Worm (Caenorhabditis elegans): ENCODE results near the gene T27E7.4.

T27E7.4 gene

DNA sequence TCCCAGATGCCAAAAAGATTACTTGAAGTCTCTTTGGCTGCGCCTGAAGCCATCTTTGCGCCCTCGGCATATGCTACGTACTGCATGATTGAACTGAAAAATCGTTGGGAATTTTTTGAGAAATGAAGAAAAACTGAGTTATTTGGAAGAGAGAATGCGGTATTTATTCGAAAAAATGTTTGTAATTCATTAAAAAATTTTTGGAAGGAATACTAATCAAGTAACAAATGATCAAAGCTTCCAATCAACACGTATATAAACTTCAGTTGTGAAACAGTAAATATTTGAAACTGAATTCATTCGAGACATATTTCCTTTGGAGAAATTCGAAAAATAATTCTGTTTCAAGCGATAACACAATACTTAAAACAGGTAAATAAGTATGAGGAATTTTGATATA lies 7.7 kb upstream of the T27E7.4 start, which contains the start of gene pals-29:
Gene pals-29 (minus strand): TSS at position 101 of the 400 bp plus-strand sequence.
- TF ChIP-seq R02D3.7 (tag; optimal IDR thresholded peaks at IDR 0.05) (no peak), egl-27 (tag; optimal IDR thresholded peaks at IDR 0.05) (no peak), eor-1 (tag; optimal IDR thresholded peaks at IDR 0.05) (no peak), ceh-82 (tag; optimal IDR thresholded peaks at IDR 0.05) (no peak), nhr-76 (tag; optimal IDR thresholded peaks at IDR 0.05) (no peak), nhr-11 (tag; optimal IDR thresholded peaks at IDR 0.05) (no peak), elt-2 (tag; optimal IDR thresholded peaks at IDR 0.05) (no peak), daf-12 (tag; optimal IDR thresholded peaks at IDR 0.05) (no peak), nhr-237 (tag; optimal IDR thresholded peaks at IDR 0.05) (no peak)

DNA sequence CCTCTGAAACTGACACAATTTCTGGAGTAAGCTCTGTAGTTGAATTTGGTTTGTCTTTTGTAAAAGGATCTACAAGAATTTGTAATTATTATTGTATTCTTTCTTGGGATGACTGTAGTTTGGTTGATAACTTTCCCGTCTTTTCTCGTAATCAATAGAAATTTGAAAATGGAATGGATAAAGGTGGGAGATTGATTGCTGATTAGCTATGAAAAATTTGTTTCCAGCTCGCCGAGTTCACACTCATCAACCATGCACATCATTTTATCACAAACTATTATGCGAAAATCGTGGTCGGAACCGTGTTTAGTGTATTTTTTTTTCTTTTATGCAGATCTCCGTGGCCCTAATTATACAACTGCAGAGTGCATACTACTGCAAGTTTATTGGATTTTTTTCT lies 2.0 kb upstream of the T27E7.4 start, which contains the start of gene T27E7.5:
Gene T27E7.5 (plus strand): TSS at position 253 of the 400 bp plus-strand sequence.
- TF ChIP-seq ZK546.5 (tag; optimal IDR thresholded peaks at IDR 0.05): no peak
- no peak for TF ChIP-seq nhr-67 (tag; optimal IDR thresholded peaks at IDR 0.05)
- TF ChIP-seq lin-39 (tag; optimal IDR thresholded peaks at IDR 0.05): no peak
- TF ChIP-seq nhr-77 (tag; optimal IDR thresholded peaks at IDR 0.05): no peak
- no peak for TF ChIP-seq mdl-1 (tag; optimal IDR thresholded peaks at IDR 0.05)
- no peak for TF ChIP-seq ceh-28 (tag; optimal IDR thresholded peaks at IDR 0.05)
- TF ChIP-seq pha-4 (tag; optimal IDR thresholded peaks at IDR 0.05): no peak
- TF ChIP-seq egl-5 (tag; optimal IDR thresholded peaks at IDR 0.05): no peak
- no peak for TF ChIP-seq daf-12 (tag; optimal IDR thresholded peaks at IDR 0.05)
- TF ChIP-seq eor-1 (tag; optimal IDR thresholded peaks at IDR 0.05): no peak
- TF ChIP-seq fos-1 (tag; optimal IDR thresholded peaks at IDR 0.05): no peak
- no peak for TF ChIP-seq aly-2 (tag; optimal IDR thresholded peaks at IDR 0.05)
- no peak for TF ChIP-seq elt-3 (tag; optimal IDR thresholded peaks at IDR 0.05)
- no peak for TF ChIP-seq ceh-82 (tag; optimal IDR thresholded peaks at IDR 0.05)
- TF ChIP-seq nhr-237 (tag; optimal IDR thresholded peaks at IDR 0.05): no peak
- no peak for TF ChIP-seq mml-1 (tag; optimal IDR thresholded peaks at IDR 0.05)

DNA sequence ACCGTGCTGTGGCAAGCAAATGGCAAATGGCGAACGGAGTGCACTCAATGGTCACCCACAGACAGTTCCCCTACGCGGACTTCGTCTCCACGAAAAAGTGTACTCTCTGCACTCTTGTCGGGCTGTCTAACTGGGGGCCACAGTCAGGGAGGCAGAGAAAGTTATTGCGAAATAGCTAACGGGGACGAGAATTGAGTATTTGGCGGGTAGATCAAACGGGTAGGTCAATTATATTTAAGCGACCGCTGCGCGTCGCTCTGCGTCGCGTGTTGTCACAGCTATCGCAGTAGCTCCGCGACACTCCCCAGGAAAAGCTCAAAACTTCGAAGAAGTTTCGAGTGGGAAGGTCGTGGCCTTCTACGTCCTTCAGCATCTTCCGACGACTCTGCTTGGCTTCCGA lies 2.5 kb downstream of the T27E7.4 start:
- no peak for TF ChIP-seq fkh-10 (GFP tag; optimal IDR thresholded peaks at IDR 0.05)
- no peak for TF ChIP-seq nhr-237 (tag; optimal IDR thresholded peaks at IDR 0.05)
- TF ChIP-seq nfya-1 (tag; optimal IDR thresholded peaks at IDR 0.05; ENCODE audit: insufficient read depth): no peak
- TF ChIP-seq ceh-82 (tag; optimal IDR thresholded peaks at IDR 0.05): no peak
- no peak for TF ChIP-seq ztf-11 (tag; optimal IDR thresholded peaks at IDR 0.05)
- TF ChIP-seq ceh-16 (tag; optimal IDR thresholded peaks at IDR 0.05): no peak
- no peak for TF ChIP-seq snpc-4 (tag; optimal IDR thresholded peaks at IDR 0.05)
- TF ChIP-seq nhr-12 (tag; optimal IDR thresholded peaks at IDR 0.05): no peak
- TF ChIP-seq unc-39 (tag; optimal IDR thresholded peaks at IDR 0.05): no peak
- no peak for TF ChIP-seq nhr-23 (tag; optimal IDR thresholded peaks at IDR 0.05)
- no peak for TF ChIP-seq fkh-2 (tag; optimal IDR thresholded peaks at IDR 0.05)
- TF ChIP-seq nhr-67 (tag; optimal IDR thresholded peaks at IDR 0.05): no peak
- no peak for TF ChIP-seq aly-2 (tag; optimal IDR thresholded peaks at IDR 0.05)
- no peak for TF ChIP-seq zag-1 (tag; optimal IDR thresholded peaks at IDR 0.05)
- TF ChIP-seq unc-62 (GFP tag; optimal IDR thresholded peaks at IDR 0.05): no peak
- TF ChIP-seq egl-27 (tag; optimal IDR thresholded peaks at IDR 0.05): no peak
- no peak for TF ChIP-seq elt-1 (tag; optimal IDR thresholded peaks at IDR 0.05)
- no peak for TF ChIP-seq lin-39 (tag; optimal IDR thresholded peaks at IDR 0.05)
- no peak for TF ChIP-seq egl-5 (tag; optimal IDR thresholded peaks at IDR 0.05)

DNA sequence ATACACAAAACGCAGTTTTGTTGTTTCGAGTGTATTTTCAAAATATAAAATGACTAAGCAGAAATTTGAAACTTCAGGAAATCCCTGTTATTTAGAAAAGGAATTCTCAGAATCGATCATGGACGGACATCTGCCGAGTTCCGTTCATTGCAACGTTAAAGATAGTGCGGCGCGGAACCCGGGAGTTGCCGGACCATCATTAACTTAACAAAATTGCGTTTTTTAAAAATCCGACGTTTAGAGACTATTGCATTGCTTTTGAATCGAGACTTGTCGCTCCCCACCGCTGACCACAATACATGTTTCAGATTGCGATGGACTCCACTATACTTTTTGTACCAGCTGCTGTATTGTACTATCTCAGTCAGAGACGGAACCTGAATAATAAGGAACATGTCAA lies 4.8 kb downstream of the T27E7.4 start:
- TF ChIP-seq R02D3.7 (tag; optimal IDR thresholded peaks at IDR 0.05) (no peak), tbx-2 (tag; optimal IDR thresholded peaks at IDR 0.05) (no peak), mdl-1 (tag; optimal IDR thresholded peaks at IDR 0.05) (no peak), skn-1 (tag; optimal IDR thresholded peaks at IDR 0.05) (no peak), unc-62 (GFP tag; optimal IDR thresholded peaks at IDR 0.05) (no peak), aly-2 (tag; optimal IDR thresholded peaks at IDR 0.05) (no peak), nhr-76 (tag; optimal IDR thresholded peaks at IDR 0.05) (no peak), eor-1 (tag; optimal IDR thresholded peaks at IDR 0.05) (no peak), elt-2 (tag; optimal IDR thresholded peaks at IDR 0.05) (no peak), mml-1 (tag; optimal IDR thresholded peaks at IDR 0.05) (no peak), ZK546.5 (tag; optimal IDR thresholded peaks at IDR 0.05) (no peak), lin-39 (tag; optimal IDR thresholded peaks at IDR 0.05) (no peak), snpc-4 (tag; optimal IDR thresholded peaks at IDR 0.05) (no peak)

DNA sequence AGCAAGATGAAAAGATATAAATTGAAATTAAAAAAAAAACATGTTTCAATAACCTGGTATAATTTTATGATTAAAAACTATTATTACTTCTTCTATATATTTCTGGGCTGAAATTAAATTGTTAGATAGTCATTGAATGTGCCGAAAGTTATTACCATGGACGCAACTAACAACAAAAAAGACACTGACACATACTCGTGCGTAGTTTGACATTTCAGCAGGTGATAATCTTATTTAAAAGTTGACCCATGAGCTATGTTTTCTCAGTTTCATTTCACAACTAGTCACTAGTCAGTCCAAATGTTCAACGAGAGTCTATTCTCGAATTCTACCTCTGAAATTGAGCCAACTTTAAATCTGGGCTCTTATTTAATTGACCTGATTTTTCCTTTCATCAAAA lies 6.1 kb downstream of the T27E7.4 start, which contains the start of gene T27E7.3:
Gene T27E7.3 (plus strand): TSS at position 301 of the 400 bp plus-strand sequence.
- TF ChIP-seq eor-1 (tag; optimal IDR thresholded peaks at IDR 0.05) (no peak), R02D3.7 (tag; optimal IDR thresholded peaks at IDR 0.05) (no peak), egl-27 (tag; optimal IDR thresholded peaks at IDR 0.05) (no peak), zag-1 (tag; optimal IDR thresholded peaks at IDR 0.05) (no peak), lin-39 (tag; optimal IDR thresholded peaks at IDR 0.05) (no peak), nhr-43 (tag; optimal IDR thresholded peaks at IDR 0.05; ENCODE audit: poor library complexity, severe bottlenecking) (no peak), pqm-1 (tag; optimal IDR thresholded peaks at IDR 0.05) (no peak), daf-12 (tag; optimal IDR thresholded peaks at IDR 0.05) (no peak), hmg-11 (tag; optimal IDR thresholded peaks at IDR 0.05) (no peak)
